Fruit fly (Drosophila melanogaster): ENCODE measurements around the gene ATPsynE.

The ATPsynE gene

dm6 chr3R:14351418-14351817 lies 24.7 kb downstream of the ATPsynE start (continued):
- no peak for TF ChIP-seq CG5953 (GFP tag; IDR thresholded peaks at IDR 0.05)
- no peak for TF ChIP-seq btn (GFP tag; optimal IDR thresholded peaks at IDR 0.05)
- TF ChIP-seq CG6254 (GFP tag; optimal IDR thresholded peaks at IDR 0.05): no peak
- no peak for TF ChIP-seq tx (GFP tag; optimal IDR thresholded peaks at IDR 0.05)
- no peak for TF ChIP-seq CG10274 (GFP tag; optimal IDR thresholded peaks at IDR 0.05)
- no peak for TF ChIP-seq CG7786 (GFP tag; optimal IDR thresholded peaks at IDR 0.05)
- no peak for TF ChIP-seq ac (GFP tag; optimal IDR thresholded peaks at IDR 0.05)
- no peak for TF ChIP-seq CG15479 (GFP tag; optimal IDR thresholded peaks at IDR 0.05)
- TF ChIP-seq danr (GFP tag; IDR thresholded peaks at IDR 0.05): no peak
- TF ChIP-seq wor (GFP tag; IDR thresholded peaks at IDR 0.05): no peak
- TF ChIP-seq sc (optimal IDR thresholded peaks at IDR 0.05): no peak
- peak; percentile 23 for TF ChIP-seq sc (GFP tag; optimal IDR thresholded peaks at IDR 0.05)
- TF ChIP-seq CG14441 (GFP tag; IDR thresholded peaks at IDR 0.05): no peak
- no peak for TF ChIP-seq CG18011 (GFP tag; optimal IDR thresholded peaks at IDR 0.05)
- TF ChIP-seq Oaz (GFP tag; IDR thresholded peaks at IDR 0.05): no peak
- TF ChIP-seq tup (GFP tag; optimal IDR thresholded peaks at IDR 0.05): no peak
- TF ChIP-seq Kr (GFP tag; optimal IDR thresholded peaks at IDR 0.05): no peak
- no peak for TF ChIP-seq CG31224 (GFP tag; IDR thresholded peaks at IDR 0.05)
- peak; percentile 34 for TF ChIP-seq CG15269 (tag; optimal IDR thresholded peaks at IDR 0.05)
- no peak for TF ChIP-seq en (GFP tag; optimal IDR thresholded peaks at IDR 0.05)
- TF ChIP-seq seq (GFP tag; IDR thresholded peaks at IDR 0.05): no peak
- TF ChIP-seq E2f1 (GFP tag; IDR thresholded peaks at IDR 0.05): no peak
- TF ChIP-seq Fer2 (tag; optimal IDR thresholded peaks at IDR 0.05): peak; percentile 1
- TF ChIP-seq vfl (GFP tag; optimal IDR thresholded peaks at IDR 0.05): no peak
- TF ChIP-seq CG11093 (GFP tag; IDR thresholded peaks at IDR 0.05): no peak
- peak; percentile 4 for TF ChIP-seq oc (tag; optimal IDR thresholded peaks at IDR 0.05)
- TF ChIP-seq odd (GFP tag; optimal IDR thresholded peaks at IDR 0.05): peak; percentile 30
- no peak for TF ChIP-seq disco-r (GFP tag; optimal IDR thresholded peaks at IDR 0.05)
- no peak for TF ChIP-seq Opbp (GFP tag; IDR thresholded peaks at IDR 0.05; ENCODE audit: partially characterized antibody)
- TF ChIP-seq CG17385 (GFP tag; optimal IDR thresholded peaks at IDR 0.05): peak; percentile 44
- no peak for TF ChIP-seq ken (GFP tag; IDR thresholded peaks at IDR 0.05)
- TF ChIP-seq Scr (GFP tag; IDR thresholded peaks at IDR 0.05; ENCODE audit: partially characterized antibody): no peak
- TF ChIP-seq HLH4C (GFP tag; IDR thresholded peaks at IDR 0.05; ENCODE audit: partially characterized antibody): no peak
- TF ChIP-seq CG32532 (GFP tag; IDR thresholded peaks at IDR 0.05): no peak
- TF ChIP-seq Gsc (GFP tag; IDR thresholded peaks at IDR 0.05): no peak
- no peak for TF ChIP-seq CG1792 (GFP tag; optimal IDR thresholded peaks at IDR 0.05)
- TF ChIP-seq pita (GFP tag; optimal IDR thresholded peaks at IDR 0.05): no peak
- TF ChIP-seq CG1602 (GFP tag; optimal IDR thresholded peaks at IDR 0.05): no peak
- TF ChIP-seq CG10209 (GFP tag; optimal IDR thresholded peaks at IDR 0.05): no peak
- no peak for TF ChIP-seq sd (tag; optimal IDR thresholded peaks at IDR 0.05)
- peak; percentile 11 for TF ChIP-seq az2 (GFP tag; optimal IDR thresholded peaks at IDR 0.05)
- TF ChIP-seq Side (GFP tag; optimal IDR thresholded peaks at IDR 0.05): no peak
- no peak for TF ChIP-seq unc-4 (GFP tag; IDR thresholded peaks at IDR 0.05; ENCODE audit: partially characterized antibody)
- TF ChIP-seq CG2712 (tag; optimal IDR thresholded peaks at IDR 0.05): peak; percentile 11
- no peak for TF ChIP-seq pnt (GFP tag; optimal IDR thresholded peaks at IDR 0.05)
- peak; percentile 33 for TF ChIP-seq PHDP (tag; optimal IDR thresholded peaks at IDR 0.05)
- no peak for TF ChIP-seq CG6683 (GFP tag; optimal IDR thresholded peaks at IDR 0.05)
- TF ChIP-seq CG11695 (GFP tag; IDR thresholded peaks at IDR 0.05): no peak
- peak; percentile 40 for TF ChIP-seq Ets65A (GFP tag)
- no peak for TF ChIP-seq Dek (tag; optimal IDR thresholded peaks at IDR 0.05)
- TF ChIP-seq Adf1 (GFP tag; IDR thresholded peaks at IDR 0.05): no peak
- no peak for TF ChIP-seq Sry-δ (GFP tag; optimal IDR thresholded peaks at IDR 0.05)
- no peak for TF ChIP-seq amos (GFP tag; IDR thresholded peaks at IDR 0.05; ENCODE audit: partially characterized antibody)
